Fruit fly (Drosophila melanogaster): ENCODE measurements around the gene CG14658.

Gene CG14658

DNA sequence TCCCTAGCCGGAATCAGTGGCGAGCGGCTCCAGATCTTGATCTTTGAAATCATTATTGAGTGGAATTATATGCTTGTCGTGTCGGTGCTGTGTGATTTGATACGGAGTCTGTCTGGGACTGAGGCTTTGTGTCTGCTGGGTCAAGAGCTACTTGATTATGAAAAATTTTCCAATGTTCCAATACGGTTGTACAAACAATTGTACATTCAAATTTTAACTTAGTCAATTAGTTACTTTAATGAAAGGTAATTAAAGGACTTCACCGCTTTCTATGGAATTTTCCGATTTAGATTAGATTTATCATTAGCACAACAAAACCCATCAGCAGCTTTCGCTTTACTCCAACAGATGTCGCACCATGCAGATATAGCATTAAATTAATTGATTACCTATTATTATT lies at the start of gene CG14658:
CG14658 (minus strand) TSS at position 101 of the 400 bp plus-strand sequence.
- no peak for TF ChIP-seq noc (tag; optimal IDR thresholded peaks at IDR 0.05)

DNA sequence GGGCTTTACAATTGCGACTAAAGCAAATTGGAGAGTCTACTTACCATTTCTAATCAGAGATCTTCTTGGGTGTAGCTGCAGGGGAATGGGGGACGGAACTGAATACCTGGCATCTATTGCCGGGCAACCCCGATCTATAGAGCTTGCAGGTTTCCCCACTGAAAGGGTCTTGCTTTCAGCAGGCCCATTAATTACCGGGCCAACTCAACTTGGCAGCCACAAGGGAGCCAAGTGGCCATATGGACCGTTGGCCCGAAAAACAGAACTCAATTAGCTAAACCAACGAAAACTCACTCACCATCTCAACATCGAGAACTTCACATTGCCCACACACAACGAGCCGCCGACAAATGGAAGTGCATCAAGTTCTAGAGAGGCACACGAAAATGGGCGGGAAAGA lies 48.1 kb upstream of the CG14658 start, which contains the start of gene laf:
laf (minus strand) TSS at position 101 of the 400 bp plus-strand sequence.
- no peak for TF ChIP-seq noc (tag; optimal IDR thresholded peaks at IDR 0.05)

- no peak for TF ChIP-seq noc (tag; optimal IDR thresholded peaks at IDR 0.05)
These were observed 43.4 kb upstream of the CG14658 start for dm6 chr3R:4873756-4874155.

DNA sequence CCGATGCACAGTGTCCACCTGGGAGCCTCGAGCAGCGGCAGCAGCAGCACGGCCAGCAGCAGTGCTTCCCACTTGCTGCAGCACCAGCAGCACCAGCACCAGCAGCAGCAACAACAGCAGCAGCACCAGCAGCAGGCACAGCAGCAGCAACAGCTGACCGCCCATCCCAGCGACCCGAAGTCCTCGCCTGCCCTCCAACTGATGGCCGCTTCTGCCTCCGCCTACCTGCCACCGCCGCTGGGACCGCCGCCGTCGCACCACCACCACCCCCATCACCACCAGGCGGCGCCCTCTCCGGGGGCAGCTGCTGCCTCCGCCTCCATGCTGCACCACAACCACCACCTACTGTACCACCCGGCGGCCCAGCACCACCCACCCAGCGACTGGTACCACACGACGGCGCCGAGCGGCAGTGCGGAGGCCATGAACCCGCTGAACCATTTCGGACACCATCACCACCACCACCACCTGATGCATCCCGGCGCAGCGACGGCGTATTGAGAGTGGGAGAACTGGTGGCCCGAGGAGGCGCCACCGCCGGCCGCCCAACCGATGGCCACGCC lies 38.4 kb upstream of the CG14658 start:
- no peak for TF ChIP-seq noc (tag; optimal IDR thresholded peaks at IDR 0.05)

- TF ChIP-seq noc (tag; optimal IDR thresholded peaks at IDR 0.05), result no peak
These were observed 36.6 kb upstream of the CG14658 start for dm6 chr3R:4866916-4867315.

DNA sequence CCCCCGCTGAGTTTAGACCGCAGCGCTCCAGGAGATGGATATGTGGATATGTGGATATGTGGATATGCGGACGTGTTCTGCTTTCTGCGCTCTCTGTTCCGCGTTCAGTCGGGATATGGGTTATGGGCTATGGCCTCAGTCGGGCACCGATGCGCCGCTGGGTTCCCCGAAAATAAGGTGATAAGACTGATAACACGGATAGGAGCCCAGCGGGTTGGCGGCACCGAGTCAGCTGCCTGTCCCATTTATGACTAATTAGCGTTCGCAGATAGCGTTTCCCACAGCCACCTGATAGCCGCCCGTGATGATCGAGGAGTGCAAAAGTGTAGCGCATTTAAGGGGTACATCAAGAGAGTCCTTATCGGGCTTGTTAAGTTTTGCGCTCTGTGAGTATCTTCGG lies 35.8 kb upstream of the CG14658 start:
- TF ChIP-seq noc (tag; optimal IDR thresholded peaks at IDR 0.05), result no peak

dm6 chr3R:4864901-4865601 lies 34.7 kb upstream of the CG14658 start:
- TF ChIP-seq noc (tag; optimal IDR thresholded peaks at IDR 0.05), result no peak

DNA sequence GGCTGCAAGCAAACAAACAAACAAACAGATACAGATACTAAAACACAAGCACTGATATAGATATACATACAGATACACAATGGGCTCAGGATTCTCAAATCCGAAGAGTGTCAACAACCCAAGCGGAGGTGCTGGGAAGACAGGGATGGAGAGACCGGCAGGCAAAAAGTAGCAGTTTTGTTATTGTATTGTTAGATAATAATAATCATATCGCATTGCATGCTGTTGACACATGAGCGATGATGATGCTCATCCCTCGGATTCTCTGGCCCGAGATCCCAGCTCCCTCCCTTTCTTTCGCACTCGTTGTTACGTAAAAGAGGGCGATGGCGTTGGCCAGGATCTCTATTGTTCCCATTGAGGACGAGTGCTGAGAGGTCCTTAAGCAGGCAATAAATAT lies 33.5 kb upstream of the CG14658 start:
- TF ChIP-seq noc (tag; optimal IDR thresholded peaks at IDR 0.05), result no peak

- TF ChIP-seq noc (tag; optimal IDR thresholded peaks at IDR 0.05), result no peak
These were observed 30.8 kb upstream of the CG14658 start for dm6 chr3R:4861144-4861543.

DNA sequence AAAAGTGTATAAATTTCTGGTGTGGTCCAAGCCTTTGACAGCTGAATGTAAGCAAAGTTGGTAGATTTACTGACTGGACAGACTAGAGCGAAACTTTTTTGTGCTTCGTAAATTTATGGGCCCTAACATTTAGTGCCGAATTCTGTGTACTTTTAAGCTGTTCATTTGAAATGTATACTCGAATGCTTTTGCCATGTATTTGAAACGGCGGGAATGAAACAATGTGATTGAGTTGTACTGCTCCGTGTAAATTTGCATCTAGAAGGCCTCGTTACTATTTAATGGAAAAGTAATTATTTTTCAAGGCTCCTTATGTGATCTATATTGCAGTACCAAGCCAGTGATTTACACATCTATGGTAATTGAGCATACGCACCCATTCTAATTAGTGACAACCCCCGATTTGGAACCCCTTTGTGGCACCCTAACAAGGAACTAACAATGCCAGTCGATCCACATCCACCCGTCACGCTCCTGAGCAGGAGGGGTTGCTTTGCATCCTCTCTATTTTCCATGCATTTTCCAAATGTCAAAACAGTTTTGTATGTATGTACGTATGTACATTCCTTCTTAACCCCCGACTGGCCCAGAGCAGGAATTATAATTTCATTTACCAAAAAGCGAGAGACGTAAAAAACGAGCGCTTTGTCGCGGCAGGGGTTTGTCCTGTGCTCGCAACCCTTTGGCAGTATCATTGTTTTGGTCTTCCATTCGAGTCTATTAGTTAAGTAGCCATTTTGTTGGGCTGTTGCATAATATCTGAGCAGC lies 28.4 kb upstream of the CG14658 start:
- TF ChIP-seq noc (tag; optimal IDR thresholded peaks at IDR 0.05), result no peak

DNA sequence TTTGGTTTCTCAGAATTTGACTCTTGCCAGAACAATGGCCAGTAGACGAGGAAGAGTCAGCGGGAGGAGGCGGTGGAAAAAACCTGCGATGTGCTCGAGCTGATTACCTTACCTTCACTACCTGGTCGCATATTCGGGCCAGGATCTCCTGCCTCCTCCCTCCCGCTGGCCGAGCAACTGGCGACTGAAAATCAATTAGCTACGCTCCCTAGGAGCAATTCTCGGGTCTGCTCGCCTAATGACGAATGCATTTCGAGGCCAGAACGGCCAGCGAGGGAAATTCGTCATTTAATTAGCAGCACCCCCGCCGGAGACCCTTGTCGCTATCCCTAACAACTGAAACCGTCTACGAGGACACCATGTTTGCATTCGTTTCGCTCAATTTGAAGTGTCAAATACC lies 27.7 kb upstream of the CG14658 start:
- no peak for TF ChIP-seq noc (tag; optimal IDR thresholded peaks at IDR 0.05)

- no peak for TF ChIP-seq noc (tag; optimal IDR thresholded peaks at IDR 0.05)
These were observed 25.4 kb upstream of the CG14658 start for dm6 chr3R:4855711-4856110.

DNA sequence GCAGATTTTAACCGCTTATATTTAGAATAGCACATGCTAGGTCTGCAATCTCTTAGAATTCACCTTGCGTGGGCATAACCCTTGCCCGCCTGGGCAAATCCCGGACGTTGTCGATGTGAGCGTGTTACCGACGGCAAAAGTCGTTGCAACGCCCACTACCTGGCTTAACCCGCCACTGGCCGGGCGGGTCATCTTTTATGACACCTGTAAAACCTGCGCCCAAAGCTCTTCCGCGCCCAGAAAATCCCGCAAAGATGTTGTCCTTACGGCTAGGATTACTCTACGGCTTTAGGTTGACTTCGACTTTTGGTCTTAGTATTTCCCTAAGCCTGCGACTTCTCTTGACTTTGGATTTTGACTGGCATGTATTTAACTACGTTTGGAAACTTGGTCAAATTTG lies 23.9 kb upstream of the CG14658 start:
- TF ChIP-seq noc (tag; optimal IDR thresholded peaks at IDR 0.05), result no peak

DNA sequence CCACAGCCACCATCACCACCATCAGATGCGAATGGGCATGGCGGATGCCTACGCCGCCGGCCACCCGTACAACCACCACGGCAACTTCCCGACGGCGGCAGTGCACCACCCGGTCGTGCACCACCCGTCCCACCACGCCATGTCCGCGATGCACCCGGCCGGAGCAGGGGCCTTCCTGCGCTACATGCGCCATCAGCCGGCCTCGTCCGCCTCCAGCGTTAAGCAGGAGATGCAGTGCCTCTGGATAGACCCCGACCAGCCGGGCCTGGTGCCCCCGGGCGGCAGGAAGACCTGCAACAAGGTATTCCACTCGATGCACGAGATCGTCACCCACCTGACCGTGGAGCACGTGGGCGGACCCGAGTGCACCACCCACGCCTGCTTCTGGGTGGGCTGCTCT lies 23.2 kb upstream of the CG14658 start:
- no peak for TF ChIP-seq noc (tag; optimal IDR thresholded peaks at IDR 0.05)

DNA sequence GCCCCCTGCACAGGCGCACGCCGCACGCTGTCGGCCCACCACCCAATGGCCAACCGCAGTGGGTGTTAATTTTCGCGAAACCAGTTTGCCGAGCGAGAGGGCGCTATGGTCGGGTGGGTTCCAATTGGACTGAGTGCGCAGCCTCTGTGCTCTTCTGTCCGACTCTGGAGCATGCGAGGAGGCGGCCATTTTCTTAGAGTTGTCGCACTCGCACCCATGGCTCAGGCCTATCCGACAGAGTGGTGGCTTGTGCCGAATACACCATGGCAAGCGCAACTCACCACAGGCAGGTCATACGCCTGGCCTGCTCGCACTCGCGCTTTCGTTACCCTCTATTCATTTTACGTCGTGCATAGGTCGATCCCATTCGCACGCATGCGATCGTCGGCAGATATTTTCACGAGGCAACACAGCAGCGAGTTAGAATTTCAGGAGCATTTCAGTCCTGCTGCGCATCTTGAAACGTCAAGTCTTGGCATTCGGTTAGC lies 22.1 kb upstream of the CG14658 start, which contains the start of gene opa:
opa (plus strand) TSS at position 441 of the 488 bp plus-strand sequence.
- TF ChIP-seq noc (tag; optimal IDR thresholded peaks at IDR 0.05), result no peak

dm6 chr3R:4849035-4849656 lies 18.8 kb upstream of the CG14658 start:
- TF ChIP-seq noc (tag; optimal IDR thresholded peaks at IDR 0.05), result no peak
